Worm (Caenorhabditis elegans) whole organism, L2 larva: Measurements from ENCODE around the gene fbxa-26.

Source experiments
- blmp-1 ChIP-seq: sonication (generic microtip); optimal IDR thresholded peaks from 2 replicates; lab custom pipeline; 2017; ENCODE audit warnings: missing genetic modification characterization, mild to moderate bottlenecking, missing compliant biosample characterization, antibody characterized with exemption, moderate library complexity; ENCODE audit not compliant: insufficient read depth
- ceh-16 ChIP-seq: fragments of 150-350 bp; optimal IDR thresholded peaks from 2 replicates; lab custom pipeline; 2014; ENCODE audit warnings: missing biosample characterization, missing genetic modification characterization
- ceh-82 ChIP-seq: fragments of 150-350 bp; optimal IDR thresholded peaks from 2 replicates; lab custom pipeline; 2014; ENCODE audit warnings: missing biosample characterization, missing genetic modification characterization
- lin-39 ChIP-seq: fragments of 150-350 bp; optimal IDR thresholded peaks from 2 replicates; lab custom pipeline; 2014; ENCODE audit warnings: missing biosample characterization, missing genetic modification reagents, missing genetic modification characterization
- nhr-11 ChIP-seq: fragments of 150-350 bp; optimal IDR thresholded peaks from 2 replicates; lab custom pipeline; 2014; ENCODE audit warnings: missing biosample characterization, missing genetic modification characterization
- nhr-21 ChIP-seq: fragments of 150-350 bp; optimal IDR thresholded peaks from 2 replicates; lab custom pipeline; 2014; ENCODE audit warnings: missing biosample characterization, missing genetic modification characterization
- nhr-237 ChIP-seq: fragments of 150-350 bp; optimal IDR thresholded peaks from 2 replicates; lab custom pipeline; 2014; ENCODE audit warnings: missing biosample characterization, missing genetic modification characterization
- nhr-77 ChIP-seq: fragments of 150-350 bp; optimal IDR thresholded peaks from 2 replicates; lab custom pipeline; 2014; ENCODE audit warnings: missing biosample characterization, missing genetic modification characterization
- skn-1 ChIP-seq: sonication (generic microtip); optimal IDR thresholded peaks from 2 replicates; lab custom pipeline; 2017; ENCODE audit warnings: missing biosample characterization, missing genetic modification characterization
- sma-3 ChIP-seq: sonication (generic microtip); optimal IDR thresholded peaks from 2 replicates; lab custom pipeline; 2016; ENCODE audit warnings: missing genetic modification reagents, missing genetic modification characterization, missing compliant biosample characterization
- unc-62 ChIP-seq: fragments of 150-350 bp; optimal IDR thresholded peaks from 2 replicates; lab custom pipeline; 2014; ENCODE audit warnings: missing biosample characterization, missing genetic modification reagents, missing genetic modification characterization
- zag-1 ChIP-seq: fragments of 150-350 bp; optimal IDR thresholded peaks from 2 replicates; lab custom pipeline; 2014; ENCODE audit warnings: missing biosample characterization, missing genetic modification characterization
- ztf-11 ChIP-seq: sonication (generic microtip); optimal IDR thresholded peaks from 2 replicates; lab custom pipeline; 2017; ENCODE audit warnings: missing biosample characterization, missing genetic modification characterization

- no peak for TF ChIP-seq sma-3
- TF ChIP-seq ceh-82 (tag; lab: Kevin White, UChicago) = no peak
- no peak for TF ChIP-seq lin-39
- no peak for TF ChIP-seq unc-62 (GFP tag; lab: Kevin White, UChicago)
- no peak for TF ChIP-seq blmp-1
- TF ChIP-seq ztf-11 (tag; lab: Kevin White, UChicago) = no peak
- TF ChIP-seq skn-1 (tag; lab: Kevin White, UChicago) = no peak
- no peak for TF ChIP-seq nhr-237 (tag; lab: Kevin White, UChicago)
- no peak for TF ChIP-seq nhr-77 (tag; lab: Kevin White, UChicago)
- no peak for TF ChIP-seq ceh-16
- no peak for TF ChIP-seq zag-1 (tag; lab: Kevin White, UChicago)
- no peak for TF ChIP-seq nhr-11 (tag; lab: Kevin White, UChicago)
- TF ChIP-seq nhr-21 (tag; lab: Kevin White, UChicago) = no peak
These were observed 49.2 kb downstream of the fbxa-26 start, which contains the start of gene fbxa-36 for ce11 chrIII:1293135-1293534.
